Fruit fly (Drosophila melanogaster): Measurements from ENCODE around the gene Jon74E.

The Jon74E gene

dm6 chr3L:17532197-17532596, 16.7 kb downstream of the Jon74E start (continued):
- TF ChIP-seq BEAF-32 (GFP tag; optimal IDR thresholded peaks at IDR 0.05) (no peak), NFAT (GFP tag; IDR thresholded peaks at IDR 0.05) (no peak), Chrac-16 (GFP tag; optimal IDR thresholded peaks at IDR 0.05) (no peak), HmgD (GFP tag; optimal IDR thresholded peaks at IDR 0.05) (no peak), CG1529 (GFP tag; optimal IDR thresholded peaks at IDR 0.05) (no peak), CG10267 (tag; optimal IDR thresholded peaks at IDR 0.05) (peak; percentile 12), kay (GFP tag; optimal IDR thresholded peaks at IDR 0.05) (no peak), CG32767 (GFP tag; IDR thresholded peaks at IDR 0.05) (peak; percentile 46; the same call in 1 of the 2 replicates), CG13123 (GFP tag; optimal IDR thresholded peaks at IDR 0.05) (no peak), tx (GFP tag; optimal IDR thresholded peaks at IDR 0.05) (no peak), gt (GFP tag; IDR thresholded peaks at IDR 0.05) (no peak), HLH3B (GFP tag; IDR thresholded peaks at IDR 0.05) (0 out of 2 replicates have a peak, but pooled peaks have one; percentile 24), en (GFP tag; optimal IDR thresholded peaks at IDR 0.05) (no peak), Nf-YA (GFP tag; IDR thresholded peaks at IDR 0.05) (0 out of 2 replicates have a peak, but pooled peaks have one; percentile 6), CG4854 (GFP tag; optimal IDR thresholded peaks at IDR 0.05) (peak; percentile 26), pfk (GFP tag; optimal IDR thresholded peaks at IDR 0.05) (no peak), CG5180 (GFP tag; optimal IDR thresholded peaks at IDR 0.05) (no peak), Aef1 (GFP tag; IDR thresholded peaks at IDR 0.05) (no peak), CG17912 (GFP tag; optimal IDR thresholded peaks at IDR 0.05) (no peak), CG12391 (tag; optimal IDR thresholded peaks at IDR 0.05) (peak; percentile 60), CG15479 (GFP tag; optimal IDR thresholded peaks at IDR 0.05) (no peak), gfzf (GFP tag; optimal IDR thresholded peaks at IDR 0.05) (no peak), CG2202 (tag; optimal IDR thresholded peaks at IDR 0.05) (peak; percentile 21), CG11247 (GFP tag; IDR thresholded peaks at IDR 0.05) (0 out of 2 replicates have a peak, but pooled peaks have one; percentile 24), stwl (tag; optimal IDR thresholded peaks at IDR 0.05) (no peak), CG8290 (GFP tag; optimal IDR thresholded peaks at IDR 0.05) (no peak), CG8290 (tag; optimal IDR thresholded peaks at IDR 0.05) (no peak), CG15696 (tag; optimal IDR thresholded peaks at IDR 0.05) (no peak), CG7963 (GFP tag; IDR thresholded peaks at IDR 0.05; ENCODE audit: partially characterized antibody) (no peak), Asciz (GFP tag; optimal IDR thresholded peaks at IDR 0.05) (peak; percentile 44), mld (GFP tag; IDR thresholded peaks at IDR 0.05; ENCODE audit: partially characterized antibody) (no peak), fu2 (GFP tag; optimal IDR thresholded peaks at IDR 0.05) (no peak), kah (GFP tag; optimal IDR thresholded peaks at IDR 0.05) (no peak), Eip74EF (GFP tag; optimal IDR thresholded peaks at IDR 0.05) (no peak), dan (GFP tag; IDR thresholded peaks at IDR 0.05) (no peak), D19A (tag; optimal IDR thresholded peaks at IDR 0.05) (peak; percentile 31), GATAe (GFP tag; conservative IDR thresholded peaks at IDR 0.05) (no peak), Six4 (GFP tag; optimal IDR thresholded peaks at IDR 0.05) (no peak), CG10959 (GFP tag; IDR thresholded peaks at IDR 0.05) (no peak), bbx (GFP tag; IDR thresholded peaks at IDR 0.05; ENCODE audit: partially characterized antibody) (no peak), CG6254 (GFP tag; optimal IDR thresholded peaks at IDR 0.05) (no peak), CG15514 (GFP tag; optimal IDR thresholded peaks at IDR 0.05) (no peak), CG4282 (GFP tag; optimal IDR thresholded peaks at IDR 0.05) (no peak), zen2 (GFP tag; IDR thresholded peaks at IDR 0.05; ENCODE audit: partially characterized antibody) (no peak), CG4424 (GFP tag; optimal IDR thresholded peaks at IDR 0.05) (peak; percentile 24), Dbx (GFP tag; IDR thresholded peaks at IDR 0.05) (no peak), rib (GFP tag; IDR thresholded peaks at IDR 0.05) (no peak), Ets97D (GFP tag; optimal IDR thresholded peaks at IDR 0.05) (no peak), CG6791 (GFP tag; IDR thresholded peaks at IDR 0.05; ENCODE audit: partially characterized antibody) (no peak), Nf-YB (GFP tag; optimal IDR thresholded peaks at IDR 0.05) (peak; percentile 9), Antp (GFP tag; optimal IDR thresholded peaks at IDR 0.05) (no peak)
